Fruit fly (Drosophila melanogaster): ENCODE results near the gene Dys.

Dys gene

dm6 chr3R:19486422-19486821 lies 25.5 kb downstream of the Dys start:
- TF ChIP-seq gl (tag; optimal IDR thresholded peaks at IDR 0.05), result no peak
- TF ChIP-seq CG13204 (GFP tag; optimal IDR thresholded peaks at IDR 0.05), result no peak
- TF ChIP-seq CG8159 (tag; optimal IDR thresholded peaks at IDR 0.05), result no peak
- TF ChIP-seq EcR (GFP tag; optimal IDR thresholded peaks at IDR 0.05), result no peak
- no peak for TF ChIP-seq CG4496 (GFP tag; IDR thresholded peaks at IDR 0.05)
- no peak for TF ChIP-seq CG9948 (tag; optimal IDR thresholded peaks at IDR 0.05)
- TF ChIP-seq rn (GFP tag; IDR thresholded peaks at IDR 0.05), result no peak
- TF ChIP-seq CG12605 (GFP tag; IDR thresholded peaks at IDR 0.05), result no peak
- TF ChIP-seq CG15710 (tag; optimal IDR thresholded peaks at IDR 0.05), result no peak
- no peak for TF ChIP-seq fd96Ca (GFP tag; IDR thresholded peaks at IDR 0.05)
- TF ChIP-seq Pif1B (GFP tag; optimal IDR thresholded peaks at IDR 0.05), result no peak

- TF ChIP-seq rn (GFP tag; IDR thresholded peaks at IDR 0.05) (no peak), CG8301 (tag; optimal IDR thresholded peaks at IDR 0.05) (no peak), CG34367 (tag; optimal IDR thresholded peaks at IDR 0.05) (no peak), CG9948 (tag; optimal IDR thresholded peaks at IDR 0.05) (no peak), CG15710 (tag; optimal IDR thresholded peaks at IDR 0.05) (no peak), Ets98B (GFP tag; IDR thresholded peaks at IDR 0.05) (no peak), Pif1B (GFP tag; optimal IDR thresholded peaks at IDR 0.05) (no peak), CG8159 (tag; optimal IDR thresholded peaks at IDR 0.05) (no peak), Pif1A (GFP tag; optimal IDR thresholded peaks at IDR 0.05) (no peak), CG17806 (tag; optimal IDR thresholded peaks at IDR 0.05) (no peak)
These were observed 29.1 kb downstream of the Dys start for dm6 chr3R:19489963-19490362.

- no peak for TF ChIP-seq Snoo (tag; optimal IDR thresholded peaks at IDR 0.05)
- peak; percentile 27; the same call in 1 of the 2 replicates for TF ChIP-seq rn (GFP tag; IDR thresholded peaks at IDR 0.05)
- TF ChIP-seq CG10348 (GFP tag; IDR thresholded peaks at IDR 0.05), result no peak
- TF ChIP-seq CG14655 (GFP tag; optimal IDR thresholded peaks at IDR 0.05), result no peak
- no peak for TF ChIP-seq CG8159 (tag; optimal IDR thresholded peaks at IDR 0.05)
- no peak for TF ChIP-seq Pif1A (GFP tag; optimal IDR thresholded peaks at IDR 0.05)
- 0 out of 2 replicates have a peak, but pooled peaks have one; percentile 11 for TF ChIP-seq CG32121 (GFP tag; IDR thresholded peaks at IDR 0.05)
- no peak for TF ChIP-seq CG9948 (tag; optimal IDR thresholded peaks at IDR 0.05)
- peak; percentile 79 for TF ChIP-seq D1 (tag; optimal IDR thresholded peaks at IDR 0.05)
- TF ChIP-seq CG34367 (tag; optimal IDR thresholded peaks at IDR 0.05), result peak; percentile 10
- TF ChIP-seq EcR (GFP tag; optimal IDR thresholded peaks at IDR 0.05), result no peak
These were observed 30.1 kb downstream of the Dys start, which contains the start of gene CG15025 for dm6 chr3R:19490996-19491395. CG15025 (minus strand) TSS chr3R:19491115.

dm6 chr3R:19492400-19492799 lies 31.5 kb downstream of the Dys start:
- no peak for TF ChIP-seq EcR (GFP tag; optimal IDR thresholded peaks at IDR 0.05)
- TF ChIP-seq CG34367 (tag; optimal IDR thresholded peaks at IDR 0.05), result peak; percentile 10
- TF ChIP-seq CG4496 (GFP tag; IDR thresholded peaks at IDR 0.05), result no peak
- no peak for TF ChIP-seq fd96Ca (GFP tag; IDR thresholded peaks at IDR 0.05)
- no peak for TF ChIP-seq CG32121 (GFP tag; IDR thresholded peaks at IDR 0.05)
- TF ChIP-seq Snoo (tag; optimal IDR thresholded peaks at IDR 0.05), result no peak
- TF ChIP-seq CG17806 (tag; optimal IDR thresholded peaks at IDR 0.05), result peak; percentile 36
- TF ChIP-seq CG14655 (GFP tag; optimal IDR thresholded peaks at IDR 0.05), result peak; percentile 35
- TF ChIP-seq Ets98B (GFP tag; IDR thresholded peaks at IDR 0.05), result no peak
- TF ChIP-seq D1 (tag; optimal IDR thresholded peaks at IDR 0.05), result no peak
- peak; percentile 26 for TF ChIP-seq CG9948 (tag; optimal IDR thresholded peaks at IDR 0.05)
- no peak for TF ChIP-seq CG10348 (GFP tag; IDR thresholded peaks at IDR 0.05)
- no peak for TF ChIP-seq CG12605 (GFP tag; IDR thresholded peaks at IDR 0.05)
- TF ChIP-seq gl (tag; optimal IDR thresholded peaks at IDR 0.05), result no peak
- TF ChIP-seq CG8159 (tag; optimal IDR thresholded peaks at IDR 0.05), result peak; percentile 59
- TF ChIP-seq CG13204 (GFP tag; optimal IDR thresholded peaks at IDR 0.05), result no peak
- TF ChIP-seq Pif1A (GFP tag; optimal IDR thresholded peaks at IDR 0.05), result no peak
- no peak for TF ChIP-seq rn (GFP tag; IDR thresholded peaks at IDR 0.05)
- no peak for TF ChIP-seq CG8301 (tag; optimal IDR thresholded peaks at IDR 0.05)
- TF ChIP-seq Pif1B (GFP tag; optimal IDR thresholded peaks at IDR 0.05), result no peak
- TF ChIP-seq CG15710 (tag; optimal IDR thresholded peaks at IDR 0.05), result peak; percentile 30

- TF ChIP-seq Pif1A (GFP tag; optimal IDR thresholded peaks at IDR 0.05), result no peak
- no peak for TF ChIP-seq CG34367 (tag; optimal IDR thresholded peaks at IDR 0.05)
- TF ChIP-seq D1 (tag; optimal IDR thresholded peaks at IDR 0.05), result no peak
- no peak for TF ChIP-seq fd96Ca (GFP tag; IDR thresholded peaks at IDR 0.05)
- TF ChIP-seq CG15710 (tag; optimal IDR thresholded peaks at IDR 0.05), result no peak
- TF ChIP-seq Snoo (tag; optimal IDR thresholded peaks at IDR 0.05), result no peak
These were observed 34.3 kb downstream of the Dys start for dm6 chr3R:19495217-19495616.

dm6 chr3R:19498672-19499373 lies 37.9 kb downstream of the Dys start:
- TF ChIP-seq CG15710 (tag; optimal IDR thresholded peaks at IDR 0.05) (peak; percentile 84), CG13204 (GFP tag; optimal IDR thresholded peaks at IDR 0.05) (peak; percentile 63), CG8301 (tag; optimal IDR thresholded peaks at IDR 0.05) (peak; percentile 81), Pif1B (GFP tag; optimal IDR thresholded peaks at IDR 0.05) (peak; percentile 46), gl (tag; optimal IDR thresholded peaks at IDR 0.05) (peak; percentile 62), CG34367 (tag; optimal IDR thresholded peaks at IDR 0.05) (peak; percentile 78), CG9948 (tag; optimal IDR thresholded peaks at IDR 0.05) (peak; percentile 79), Ets98B (GFP tag; IDR thresholded peaks at IDR 0.05) (peak; percentile 88), fd96Ca (GFP tag; IDR thresholded peaks at IDR 0.05) (peak; percentile 88), CG32121 (GFP tag; IDR thresholded peaks at IDR 0.05) (peak; percentile 88), CG4496 (GFP tag; IDR thresholded peaks at IDR 0.05) (peak; percentile 91), rn (GFP tag; IDR thresholded peaks at IDR 0.05) (peak; percentile 33; the same call in 1 of the 2 replicates), CG14655 (GFP tag; optimal IDR thresholded peaks at IDR 0.05) (peak; percentile 80), EcR (GFP tag; optimal IDR thresholded peaks at IDR 0.05) (no peak), CG10348 (GFP tag; IDR thresholded peaks at IDR 0.05) (peak; percentile 53), D1 (tag; optimal IDR thresholded peaks at IDR 0.05) (no peak), CG12605 (GFP tag; IDR thresholded peaks at IDR 0.05) (peak; percentile 61), Snoo (tag; optimal IDR thresholded peaks at IDR 0.05) (peak; percentile 80), CG17806 (tag; optimal IDR thresholded peaks at IDR 0.05) (peak; percentile 76), Pif1A (GFP tag; optimal IDR thresholded peaks at IDR 0.05) (peak; percentile 66), CG8159 (tag; optimal IDR thresholded peaks at IDR 0.05) (peak; percentile 87)

All from whole organism, pupa.